Fruit fly (Drosophila melanogaster) whole organism, embryonic: ENCODE measurements around the gene CG13893.
A peak's percentile ranks its signal among the peaks of the same experiment; 100 is the strongest.

Experiments used
- CG10274 ChIP-seq: fragments of 200-800 bp; sonication (Bioruptor generic); optimal IDR thresholded peaks from 3 replicates; lab custom pipeline; 2017; ENCODE audit warnings: missing biosample characterization, mild to moderate bottlenecking, missing genetic modification characterization
- CG10321 ChIP-seq: fragments of 200-800 bp; sonication (Bioruptor generic); IDR thresholded peaks from 2 replicates; pipeline ENCODE4 v1.3.6; 2022; ENCODE audit warnings: missing biosample characterization, missing genetic modification characterization
- CG11696 ChIP-seq: fragments of 200-800 bp; sonication (Bioruptor generic); IDR thresholded peaks from 2 replicates; pipeline ENCODE4 v1.3.6; 2022; ENCODE audit warnings: missing biosample characterization, missing genetic modification characterization
- CG12219 ChIP-seq: fragments of 200-800 bp; sonication (Bioruptor generic); optimal IDR thresholded peaks from 3 replicates; lab custom pipeline; 2018; ENCODE audit warnings: missing biosample characterization, mild to moderate bottlenecking, missing genetic modification characterization
- CG12659 ChIP-seq: fragments of 200-800 bp; sonication (Bioruptor generic); optimal IDR thresholded peaks from 3 replicates; lab custom pipeline; 2017; ENCODE audit warnings: mild to moderate bottlenecking, missing biosample characterization, missing genetic modification reagents, missing genetic modification characterization
- CG14710 ChIP-seq: fragments of 200-800 bp; sonication (Bioruptor generic); optimal IDR thresholded peaks from 3 replicates; lab custom pipeline; 2019; ENCODE audit warnings: missing biosample characterization, mild to moderate bottlenecking, missing genetic modification characterization, moderate library complexity
- CG14965 ChIP-seq: fragments of 200-800 bp; sonication (Bioruptor generic); optimal IDR thresholded peaks from 2 replicates; lab custom pipeline; 2016; ENCODE audit warnings: missing biosample characterization, missing genetic modification characterization, borderline replicate concordance
- CG15479 ChIP-seq: fragments of 200-800 bp; sonication (Bioruptor generic); optimal IDR thresholded peaks from 3 replicates; lab custom pipeline; 2019; ENCODE audit warnings: missing biosample characterization, mild to moderate bottlenecking, missing genetic modification characterization, moderate library complexity
- CG15696 ChIP-seq: fragments of 200-800 bp; sonication (Bioruptor generic); optimal IDR thresholded peaks from 2 replicates; lab custom pipeline; 2019; ENCODE audit warnings: missing biosample characterization, mild to moderate bottlenecking, missing genetic modification characterization, moderate library complexity
- CG1602 ChIP-seq: fragments of 200-800 bp; sonication (Bioruptor generic); optimal IDR thresholded peaks from 3 replicates; lab custom pipeline; 2016; ENCODE audit warnings: missing biosample characterization, missing genetic modification characterization
- CG17385 ChIP-seq: fragments of 200-800 bp; sonication (Bioruptor generic); optimal IDR thresholded peaks from 3 replicates; lab custom pipeline; 2018; ENCODE audit warnings: missing biosample characterization, mild to moderate bottlenecking, missing genetic modification characterization
- CG2712 ChIP-seq: fragments of 200-800 bp; optimal IDR thresholded peaks from 3 replicates; lab custom pipeline; 2019; ENCODE audit warnings: missing biosample characterization, mild to moderate bottlenecking, missing genetic modification characterization, moderate library complexity
- CG2889 ChIP-seq: fragments of 200-800 bp; sonication (Bioruptor generic); IDR thresholded peaks from 3 replicates; pipeline ENCODE4 v1.3.6; 2022; ENCODE audit warnings: missing biosample characterization, missing genetic modification characterization
- CG3163 ChIP-seq: fragments of 200-800 bp; sonication (Bioruptor generic); optimal IDR thresholded peaks from 3 replicates; lab custom pipeline; 2016; ENCODE audit warnings: missing biosample characterization, missing genetic modification characterization
- CG33557 ChIP-seq: fragments of 200-800 bp; sonication (Bioruptor generic); optimal IDR thresholded peaks from 2 replicates; lab custom pipeline; 2019; ENCODE audit warnings: missing biosample characterization, mild to moderate bottlenecking, missing genetic modification characterization, moderate library complexity
- CG34376 ChIP-seq: fragments of 200-800 bp; sonication (Bioruptor generic); optimal IDR thresholded peaks from 2 replicates; lab custom pipeline; 2018; ENCODE audit warnings: missing biosample characterization, mild to moderate bottlenecking, missing genetic modification characterization
- CG42726 ChIP-seq: fragments of 200-800 bp; sonication (Bioruptor generic); IDR thresholded peaks from 2 replicates; pipeline ENCODE4 v1.3.6; 2022; ENCODE audit warnings: missing biosample characterization, missing genetic modification characterization; ENCODE audit not compliant: partially characterized antibody
- CG6654 ChIP-seq: fragments of 200-800 bp; sonication (Bioruptor generic); optimal IDR thresholded peaks from 2 replicates; lab custom pipeline; 2017; ENCODE audit warnings: missing biosample characterization, mild to moderate bottlenecking, missing genetic modification characterization
- CG7786 ChIP-seq: fragments of 200-800 bp; sonication (Bioruptor generic); optimal IDR thresholded peaks from 2 replicates; lab custom pipeline; 2016; ENCODE audit warnings: missing biosample characterization, missing genetic modification characterization
- CG8478 ChIP-seq: fragments of >200 bp; optimal IDR thresholded peaks from 2 replicates; lab custom pipeline; 2018
- CG9932 ChIP-seq: fragments of 200-800 bp; sonication (Bioruptor generic); IDR thresholded peaks from 2 replicates; pipeline ENCODE4 v1.3.6; 2022; ENCODE audit warnings: missing biosample characterization, missing genetic modification characterization
- D ChIP-seq, 2 experiments: fragments of 200-800 bp in 1 of 2; fragments of >200 bp in 1 of 2; sonication (Bioruptor generic) in 1 of 2; optimal IDR thresholded peaks; 2 replicates in 1 of 2; 3 replicates in 1 of 2; lab custom pipeline; 2017; ENCODE audit warnings: mild to moderate bottlenecking in 1 of 2, missing biosample characterization in 1 of 2, missing genetic modification characterization in 1 of 2, missing genetic modification reagents in 1 of 2
- E2f1 ChIP-seq: fragments of 200-800 bp; sonication (Bioruptor generic); IDR thresholded peaks from 2 replicates; pipeline ENCODE4 v1.3.6; 2022; ENCODE audit warnings: missing biosample characterization, missing genetic modification characterization
- ERR ChIP-seq: fragments of 200-800 bp; sonication (Bioruptor generic); optimal IDR thresholded peaks from 2 replicates; lab custom pipeline; 2016; ENCODE audit warnings: missing biosample characterization, missing genetic modification characterization
- Ets65A ChIP-seq: fragments of 200-800 bp; sonication (Bioruptor generic); peaks from one replicate; lab custom pipeline; 2016; ENCODE audit warnings: missing biosample characterization, missing genetic modification characterization
- Lpt ChIP-seq: fragments of >200 bp; optimal IDR thresholded peaks from 2 replicates; lab custom pipeline; 2018; ENCODE audit warnings: missing biosample characterization, missing genetic modification characterization
- Meics ChIP-seq: fragments of 200-800 bp; sonication (Bioruptor generic); optimal IDR thresholded peaks from 2 replicates; lab custom pipeline; 2017; ENCODE audit warnings: missing biosample characterization, mild to moderate bottlenecking, missing genetic modification characterization
- Mes4 ChIP-seq: fragments of 200-800 bp; sonication (Bioruptor generic); optimal IDR thresholded peaks from 2 replicates; lab custom pipeline; 2016; ENCODE audit warnings: missing biosample characterization, missing genetic modification characterization
- NFAT ChIP-seq: fragments of 200-800 bp; sonication (Bioruptor generic); IDR thresholded peaks from 2 replicates; pipeline ENCODE4 v1.3.6; 2022; ENCODE audit warnings: missing biosample characterization, missing genetic modification characterization
- Optix ChIP-seq: fragments of 200-800 bp; sonication (Bioruptor generic); IDR thresholded peaks from 3 replicates; pipeline ENCODE4 v1.3.6; 2022; ENCODE audit warnings: missing biosample characterization, missing genetic modification characterization
- YL-1 ChIP-seq: fragments of 200-800 bp; sonication (Bioruptor generic); optimal IDR thresholded peaks from 3 replicates; lab custom pipeline; 2017; ENCODE audit warnings: missing biosample characterization, mild to moderate bottlenecking, missing genetic modification characterization
- bab2 ChIP-seq: fragments of 200-800 bp; sonication (Bioruptor generic); optimal IDR thresholded peaks from 2 replicates; lab custom pipeline; 2016; ENCODE audit warnings: missing biosample characterization, missing genetic modification characterization
- cad ChIP-seq: fragments of >200 bp; optimal IDR thresholded peaks from 2 replicates; lab custom pipeline; 2017; ENCODE audit warnings: missing biosample characterization, missing genetic modification characterization
- dmrt11E ChIP-seq: fragments of 200-800 bp; sonication (Bioruptor generic); optimal IDR thresholded peaks from 3 replicates; lab custom pipeline; 2018; ENCODE audit warnings: missing biosample characterization, mild to moderate bottlenecking, missing genetic modification characterization, moderate library complexity
- fd96Cb ChIP-seq: fragments of 200-800 bp; sonication (Bioruptor generic); optimal IDR thresholded peaks from 2 replicates; lab custom pipeline; 2018; ENCODE audit warnings: missing biosample characterization, mild to moderate bottlenecking, missing genetic modification characterization, moderate library complexity
- fu2 ChIP-seq: fragments of 200-800 bp; sonication (Bioruptor generic); optimal IDR thresholded peaks from 2 replicates; lab custom pipeline; 2016; ENCODE audit warnings: missing biosample characterization, missing genetic modification characterization
- gcm ChIP-seq: fragments of 200-800 bp; sonication (Bioruptor generic); optimal IDR thresholded peaks from 2 replicates; lab custom pipeline; 2019; ENCODE audit warnings: missing biosample characterization, mild to moderate bottlenecking, missing genetic modification characterization, moderate library complexity
- grau ChIP-seq: fragments of 200-800 bp; optimal IDR thresholded peaks from 3 replicates; lab custom pipeline; 2019; ENCODE audit warnings: missing biosample characterization, mild to moderate bottlenecking, missing genetic modification characterization, moderate library complexity
- ken ChIP-seq: fragments of 200-800 bp; sonication (Bioruptor generic); IDR thresholded peaks from 3 replicates; pipeline ENCODE4 v1.3.6; 2022; ENCODE audit warnings: missing biosample characterization, missing genetic modification characterization
- lmd ChIP-seq: fragments of 200-800 bp; sonication (Bioruptor generic); IDR thresholded peaks from 2 replicates; pipeline ENCODE4 v1.3.6; 2022; ENCODE audit warnings: missing biosample characterization, missing genetic modification characterization
- nmo ChIP-seq: fragments of 200-800 bp; sonication (Bioruptor generic); optimal IDR thresholded peaks from 2 replicates; lab custom pipeline; 2018; ENCODE audit warnings: missing biosample characterization, mild to moderate bottlenecking, missing genetic modification characterization, moderate library complexity
- oc ChIP-seq: fragments of 200-800 bp; sonication (Bioruptor generic); optimal IDR thresholded peaks from 2 replicates; lab custom pipeline; 2018; ENCODE audit warnings: missing biosample characterization, mild to moderate bottlenecking, missing genetic modification characterization, moderate library complexity
- peb ChIP-seq: fragments of 200-800 bp; sonication (Bioruptor generic); IDR thresholded peaks from 2 replicates; pipeline ENCODE4 v1.3.6; 2022; ENCODE audit warnings: missing biosample characterization, missing genetic modification characterization
- phol ChIP-seq: fragments of 200-800 bp; sonication (Bioruptor generic); optimal IDR thresholded peaks from 3 replicates; lab custom pipeline; 2018; ENCODE audit warnings: missing biosample characterization, mild to moderate bottlenecking, missing genetic modification characterization, moderate library complexity
- sd ChIP-seq: fragments of 200-800 bp; sonication (Bioruptor generic); optimal IDR thresholded peaks from 3 replicates; lab custom pipeline; 2018; ENCODE audit warnings: missing biosample characterization, mild to moderate bottlenecking, missing genetic modification characterization, moderate library complexity
- shn ChIP-seq: fragments of 200-800 bp; sonication (Bioruptor generic); optimal IDR thresholded peaks from 3 replicates; lab custom pipeline; 2016; ENCODE audit warnings: missing biosample characterization, missing genetic modification characterization
- slou ChIP-seq: fragments of 200-800 bp; sonication (Bioruptor generic); optimal IDR thresholded peaks from 3 replicates; lab custom pipeline; 2016; ENCODE audit warnings: missing biosample characterization, missing genetic modification characterization
- tap ChIP-seq: fragments of 200-800 bp; optimal IDR thresholded peaks from 3 replicates; lab custom pipeline; 2019; ENCODE audit warnings: missing biosample characterization, mild to moderate bottlenecking, missing genetic modification characterization, moderate library complexity
- trh ChIP-seq: fragments of 200-800 bp; sonication (Bioruptor generic); optimal IDR thresholded peaks from 2 replicates; lab custom pipeline; 2016; ENCODE audit warnings: missing biosample characterization, missing genetic modification characterization

CG13893 gene

DNA sequence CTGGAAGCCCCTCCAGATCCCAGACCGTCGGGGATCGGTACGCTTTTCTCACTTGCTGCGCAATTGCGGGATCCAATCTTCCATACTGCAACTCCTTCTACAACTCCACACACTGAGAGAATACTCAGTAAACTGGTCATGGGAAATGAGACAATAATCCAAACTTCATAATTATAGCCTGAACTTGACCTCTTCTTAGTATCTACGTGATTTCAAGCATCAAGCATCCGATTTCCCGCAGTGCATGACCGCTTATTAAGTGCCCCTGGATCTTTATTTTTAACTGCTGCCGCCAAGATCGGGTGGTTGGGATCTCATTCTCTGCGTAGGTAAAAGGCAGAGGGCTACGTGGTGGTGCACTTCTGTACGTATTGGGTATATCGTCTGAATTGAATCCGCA is 12.4 kb downstream of the CG13893 start (continued):
- TF ChIP-seq CG15479 (GFP tag; lab: Kevin White, UChicago) (no peak), CG3163 (GFP tag; lab: Kevin White, UChicago) (no peak), peb (GFP tag; lab: Robert Waterston, UW) (no peak), tap (tag; lab: Kevin White, UChicago) (no peak), CG2889 (GFP tag; lab: Robert Waterston, UW) (no peak), CG17385 (GFP tag; lab: Kevin White, UChicago) (no peak), grau (peak; percentile 1), Optix (GFP tag; lab: Robert Waterston, UW) (peak; percentile 36; the same call in 1 of the 3 replicates), slou (GFP tag; lab: Kevin White, UChicago) (no peak), gcm (GFP tag; lab: Kevin White, UChicago) (no peak), D (optimal IDR thresholded peaks at IDR 0.05; lab: Kevin White, UChicago) (no peak), D (GFP tag; optimal IDR thresholded peaks at IDR 0.05; lab: Kevin White, UChicago) (peak; percentile 34), CG8478 (lab: Kevin White, UChicago) (no peak), CG12219 (GFP tag; lab: Kevin White, UChicago) (no peak), bab2 (no peak), oc (tag; lab: Kevin White, UChicago) (no peak), NFAT (no peak), lmd (0 out of 2 replicates have a peak, but pooled peaks have one; percentile 6), trh (GFP tag; lab: Kevin White, UChicago) (no peak), dmrt11E (tag; lab: Kevin White, UChicago) (peak; percentile 56), Ets65A (GFP tag; lab: Kevin White, UChicago) (peak; percentile 84), CG33557 (peak; percentile 51), ken (GFP tag; lab: Robert Waterston, UW) (no peak), CG1602 (GFP tag; lab: Kevin White, UChicago) (no peak), CG2712 (peak; percentile 32), Meics (GFP tag; lab: Kevin White, UChicago) (no peak), CG15696 (tag; lab: Kevin White, UChicago) (peak; percentile 5), CG42726 (no peak), fd96Cb (tag; lab: Kevin White, UChicago) (peak; percentile 5), CG10321 (no peak), CG7786 (no peak), Mes4 (no peak), phol (tag; lab: Kevin White, UChicago) (peak; percentile 13)

- TF ChIP-seq bab2, result peak; percentile 86
- TF ChIP-seq E2f1 (GFP tag; lab: Robert Waterston, UW), result peak; percentile 89
- no peak for TF ChIP-seq Lpt (GFP tag; lab: Kevin White, UChicago)
- peak; percentile 87 for TF ChIP-seq CG12659 (GFP tag; lab: Kevin White, UChicago)
- peak; percentile 63 for TF ChIP-seq slou (GFP tag; lab: Kevin White, UChicago)
- peak; percentile 71 for TF ChIP-seq CG34376
- TF ChIP-seq nmo (GFP tag; lab: Kevin White, UChicago), result peak; percentile 83
- no peak for TF ChIP-seq cad (GFP tag; lab: Kevin White, UChicago)
- TF ChIP-seq grau, result peak; percentile 88
- TF ChIP-seq shn (GFP tag; lab: Kevin White, UChicago), result peak; percentile 91
- peak; percentile 41 for TF ChIP-seq YL-1
- TF ChIP-seq CG10274, result peak; percentile 73
- TF ChIP-seq CG14710, result peak; percentile 78
- TF ChIP-seq gcm (GFP tag; lab: Kevin White, UChicago), result peak; percentile 89
- TF ChIP-seq fu2 (GFP tag; lab: Kevin White, UChicago), result peak; percentile 87
- peak; percentile 48 for TF ChIP-seq CG14965 (GFP tag; lab: Kevin White, UChicago)
- TF ChIP-seq CG9932 (GFP tag; lab: Robert Waterston, UW), result peak; percentile 95
- TF ChIP-seq CG11696 (GFP tag; lab: Robert Waterston, UW), result peak; percentile 82
- peak; percentile 52 for TF ChIP-seq CG6654
- peak; percentile 89 for TF ChIP-seq ERR (GFP tag; lab: Kevin White, UChicago)
- peak; percentile 60 for TF ChIP-seq sd (tag; lab: Kevin White, UChicago)
Measured at dm6 chr3L:589290-590281, 14.2 kb downstream of the CG13893 start.
